Fruit fly (Drosophila melanogaster) whole organism, embryonic: ENCODE data around the gene DppIII.

Experiments
- Antp ChIP-seq: fragments of 200-800 bp; sonication (Bioruptor generic); optimal IDR thresholded peaks from 3 replicates; lab custom pipeline; 2016; ENCODE audit warnings: missing biosample characterization, missing genetic modification characterization
- BEAF-32 ChIP-seq: fragments of 200-800 bp; sonication (Bioruptor generic); optimal IDR thresholded peaks from 3 replicates; lab custom pipeline; 2017; ENCODE audit warnings: missing biosample characterization, missing genetic modification characterization, mild to moderate bottlenecking, moderate library complexity, missing genetic modification reagents
- CG12155 ChIP-seq: fragments of 200-800 bp; sonication (Bioruptor generic); optimal IDR thresholded peaks from 3 replicates; lab custom pipeline; 2016; ENCODE audit warnings: missing biosample characterization, missing genetic modification characterization
- CG12391 ChIP-seq: fragments of 200-800 bp; sonication (Bioruptor generic); optimal IDR thresholded peaks from 3 replicates; lab custom pipeline; 2018; ENCODE audit warnings: missing biosample characterization, mild to moderate bottlenecking, missing genetic modification characterization, moderate library complexity
- CG15479 ChIP-seq: fragments of 200-800 bp; sonication (Bioruptor generic); optimal IDR thresholded peaks from 3 replicates; lab custom pipeline; 2019; ENCODE audit warnings: missing biosample characterization, mild to moderate bottlenecking, missing genetic modification characterization, moderate library complexity
- CG17829 ChIP-seq: fragments of 200-800 bp; optimal IDR thresholded peaks from 2 replicates; lab custom pipeline; 2019; ENCODE audit warnings: missing biosample characterization, mild to moderate bottlenecking, missing genetic modification characterization, moderate library complexity
- CG2116 ChIP-seq: fragments of 200-800 bp; sonication (Bioruptor generic); optimal IDR thresholded peaks from 3 replicates; lab custom pipeline; 2018; ENCODE audit warnings: missing biosample characterization, mild to moderate bottlenecking, missing genetic modification characterization
- CG2120 ChIP-seq: fragments of 200-800 bp; sonication (Bioruptor generic); optimal IDR thresholded peaks from 3 replicates; lab custom pipeline; 2016; ENCODE audit warnings: missing biosample characterization, missing genetic modification characterization
- CG2712 ChIP-seq: fragments of 200-800 bp; optimal IDR thresholded peaks from 3 replicates; lab custom pipeline; 2019; ENCODE audit warnings: missing biosample characterization, mild to moderate bottlenecking, missing genetic modification characterization, moderate library complexity
- CG34224 ChIP-seq: fragments of 200-800 bp; sonication (Bioruptor generic); IDR thresholded peaks from 3 replicates; pipeline ENCODE4 v1.3.6; 2022; ENCODE audit warnings: missing biosample characterization, missing genetic modification characterization; ENCODE audit not compliant: partially characterized antibody
- CG3838 ChIP-seq: fragments of 200-800 bp; sonication (Bioruptor generic); optimal IDR thresholded peaks from 3 replicates; lab custom pipeline; 2016; ENCODE audit warnings: missing biosample characterization, missing genetic modification characterization
- CG4360 ChIP-seq: fragments of 200-800 bp; sonication (Bioruptor generic); IDR thresholded peaks from 2 replicates; pipeline ENCODE4 v1.3.6; 2022; ENCODE audit warnings: missing biosample characterization, missing genetic modification characterization
- CG6791 ChIP-seq: fragments of 200-800 bp; sonication (Bioruptor generic); IDR thresholded peaks from 3 replicates; pipeline ENCODE4 v1.3.6; 2022; ENCODE audit warnings: missing biosample characterization, missing genetic modification characterization; ENCODE audit not compliant: partially characterized antibody
- CG7786 ChIP-seq: fragments of 200-800 bp; sonication (Bioruptor generic); optimal IDR thresholded peaks from 2 replicates; lab custom pipeline; 2016; ENCODE audit warnings: missing biosample characterization, missing genetic modification characterization
- CG8290 ChIP-seq, 3 experiments: fragments of 200-800 bp; sonication (Bioruptor generic); optimal IDR thresholded peaks; 2 replicates each; lab custom pipeline; 2016 to 2019; ENCODE audit warnings: missing biosample characterization in 3 of 3, missing genetic modification characterization in 3 of 3, mild to moderate bottlenecking in 2 of 3, moderate library complexity in 1 of 3
- CG9797 ChIP-seq: fragments of 200-800 bp; sonication (Bioruptor generic); optimal IDR thresholded peaks from 3 replicates; lab custom pipeline; 2018; ENCODE audit warnings: missing biosample characterization, mild to moderate bottlenecking, missing genetic modification characterization
- CHES-1-like ChIP-seq: fragments of 200-800 bp; sonication (Bioruptor generic); optimal IDR thresholded peaks from 2 replicates; lab custom pipeline; 2016; ENCODE audit warnings: missing biosample characterization, missing genetic modification characterization
- Dref ChIP-seq: fragments of 200-800 bp; sonication (Bioruptor generic); IDR thresholded peaks from 2 replicates; pipeline ENCODE4 v1.3.6; 2022; ENCODE audit warnings: missing biosample characterization, missing genetic modification characterization
- Ets97D ChIP-seq: fragments of 200-800 bp; sonication (Bioruptor generic); optimal IDR thresholded peaks from 3 replicates; lab custom pipeline; 2016; ENCODE audit warnings: missing biosample characterization, missing genetic modification characterization
- GATAe ChIP-seq: fragments of 200-800 bp; sonication (Bioruptor generic); conservative IDR thresholded peaks from 2 replicates; pipeline ENCODE4 v1.3.6; 2022; ENCODE audit warnings: missing biosample characterization, missing genetic modification characterization
- HLH4C ChIP-seq: fragments of 200-800 bp; sonication (Bioruptor generic); IDR thresholded peaks from 3 replicates; pipeline ENCODE4 v1.3.6; 2022; ENCODE audit warnings: missing biosample characterization, missing genetic modification characterization; ENCODE audit not compliant: partially characterized antibody
- HmgZ ChIP-seq: fragments of 200-800 bp; sonication (Bioruptor generic); optimal IDR thresholded peaks from 2 replicates; lab custom pipeline; 2018; ENCODE audit warnings: missing biosample characterization, mild to moderate bottlenecking, missing genetic modification characterization
- MBD-R2 ChIP-seq: fragments of 200-800 bp; sonication (Bioruptor generic); IDR thresholded peaks from 2 replicates; pipeline ENCODE4 v1.3.6; 2022; ENCODE audit warnings: missing biosample characterization, missing genetic modification characterization
- Ravus ChIP-seq: fragments of 200-800 bp; sonication (Bioruptor generic); IDR thresholded peaks from 2 replicates; pipeline ENCODE4 v1.3.6; 2022; ENCODE audit warnings: missing biosample characterization, missing genetic modification characterization
- Vsx1 ChIP-seq: fragments of 200-800 bp; sonication (Bioruptor generic); optimal IDR thresholded peaks from 2 replicates; lab custom pipeline; 2017; ENCODE audit warnings: missing biosample characterization, mild to moderate bottlenecking, missing genetic modification characterization, missing genetic modification reagents
- ato ChIP-seq: fragments of 200-800 bp; sonication (Bioruptor generic); IDR thresholded peaks from 2 replicates; pipeline ENCODE4 v1.3.6; 2022; ENCODE audit warnings: missing biosample characterization, missing genetic modification characterization; ENCODE audit not compliant: partially characterized antibody
- cg ChIP-seq: fragments of 200-800 bp; sonication (Bioruptor generic); optimal IDR thresholded peaks from 3 replicates; lab custom pipeline; 2019; ENCODE audit warnings: missing biosample characterization, mild to moderate bottlenecking, missing genetic modification characterization, moderate library complexity
- emc ChIP-seq: fragments of 200-800 bp; sonication (Bioruptor generic); optimal IDR thresholded peaks from 2 replicates; lab custom pipeline; 2016; ENCODE audit warnings: missing biosample characterization, missing genetic modification characterization
- esg ChIP-seq: fragments of 200-800 bp; sonication (Bioruptor generic); conservative IDR thresholded peaks from 2 replicates; pipeline ENCODE4 v1.3.6; 2022; ENCODE audit warnings: missing biosample characterization, missing genetic modification characterization
- fd102C ChIP-seq: fragments of 200-800 bp; sonication (Bioruptor generic); optimal IDR thresholded peaks from 2 replicates; lab custom pipeline; 2018; ENCODE audit warnings: missing biosample characterization, mild to moderate bottlenecking, missing genetic modification characterization, moderate library complexity
- gfzf ChIP-seq: fragments of 200-800 bp; sonication (Bioruptor generic); optimal IDR thresholded peaks from 2 replicates; lab custom pipeline; 2016; ENCODE audit warnings: missing biosample characterization, mild to moderate bottlenecking, missing genetic modification characterization, moderate library complexity
- grau ChIP-seq: fragments of 200-800 bp; optimal IDR thresholded peaks from 3 replicates; lab custom pipeline; 2019; ENCODE audit warnings: missing biosample characterization, mild to moderate bottlenecking, missing genetic modification characterization, moderate library complexity
- hbn ChIP-seq: fragments of 200-800 bp; sonication (Bioruptor generic); IDR thresholded peaks from 2 replicates; pipeline ENCODE4 v1.3.6; 2022; ENCODE audit warnings: missing biosample characterization, missing genetic modification characterization; ENCODE audit not compliant: partially characterized antibody
- ind ChIP-seq: fragments of 200-800 bp; sonication (Bioruptor generic); optimal IDR thresholded peaks from 3 replicates; lab custom pipeline; 2016; ENCODE audit warnings: missing biosample characterization, missing genetic modification characterization
- kah ChIP-seq: fragments of 200-800 bp; sonication (Bioruptor generic); optimal IDR thresholded peaks from 2 replicates; lab custom pipeline; 2018; ENCODE audit warnings: missing biosample characterization, mild to moderate bottlenecking, missing genetic modification characterization
- lab ChIP-seq: fragments of 200-800 bp; sonication (Bioruptor generic); optimal IDR thresholded peaks from 3 replicates; lab custom pipeline; 2017; ENCODE audit warnings: missing biosample characterization, missing genetic modification characterization, mild to moderate bottlenecking, moderate library complexity, missing genetic modification reagents
- maf-S ChIP-seq: fragments of 200-800 bp; sonication (Bioruptor generic); optimal IDR thresholded peaks from 2 replicates; lab custom pipeline; 2016; ENCODE audit warnings: missing biosample characterization, missing genetic modification characterization
- mirr ChIP-seq: fragments of 200-800 bp; sonication (Bioruptor generic); optimal IDR thresholded peaks from 3 replicates; lab custom pipeline; 2018; ENCODE audit warnings: missing biosample characterization, mild to moderate bottlenecking, missing genetic modification characterization
- odd ChIP-seq: fragments of 200-800 bp; sonication (Bioruptor generic); optimal IDR thresholded peaks from 2 replicates; lab custom pipeline; 2017; ENCODE audit warnings: missing biosample characterization, mild to moderate bottlenecking, missing genetic modification characterization
- pzg ChIP-seq: fragments of 200-800 bp; sonication (Bioruptor generic); optimal IDR thresholded peaks from 3 replicates; lab custom pipeline; 2018; ENCODE audit warnings: missing biosample characterization, mild to moderate bottlenecking, missing genetic modification characterization, moderate library complexity
- rib ChIP-seq: fragments of 200-800 bp; sonication (Bioruptor generic); IDR thresholded peaks from 2 replicates; pipeline ENCODE4 v1.3.6; 2022; ENCODE audit warnings: missing biosample characterization, missing genetic modification characterization
- run ChIP-seq: fragments of 200-800 bp; sonication (Bioruptor generic); optimal IDR thresholded peaks from 3 replicates; lab custom pipeline; 2018; ENCODE audit warnings: missing biosample characterization, mild to moderate bottlenecking, missing genetic modification characterization
- schlank ChIP-seq: fragments of 200-800 bp; sonication (Bioruptor generic); optimal IDR thresholded peaks from 2 replicates; lab custom pipeline; 2018; ENCODE audit warnings: missing biosample characterization, mild to moderate bottlenecking, missing genetic modification characterization
- sna ChIP-seq: fragments of 200-800 bp; sonication (Bioruptor generic); IDR thresholded peaks from 2 replicates; pipeline ENCODE4 v1.3.6; 2022; ENCODE audit warnings: missing biosample characterization, missing genetic modification characterization; ENCODE audit not compliant: partially characterized antibody
- tna ChIP-seq: fragments of 200-800 bp; sonication (Bioruptor generic); IDR thresholded peaks from 2 replicates; pipeline ENCODE4 v1.3.6; 2022; ENCODE audit warnings: missing biosample characterization, missing genetic modification characterization; ENCODE audit not compliant: partially characterized antibody
- wek ChIP-seq: fragments of 200-800 bp; sonication (Bioruptor generic); optimal IDR thresholded peaks from 3 replicates; lab custom pipeline; 2018; ENCODE audit warnings: missing biosample characterization, mild to moderate bottlenecking, missing genetic modification characterization, moderate library complexity
- zen ChIP-seq: fragments of 200-800 bp; sonication (Bioruptor generic); optimal IDR thresholded peaks from 3 replicates; lab custom pipeline; 2018; ENCODE audit warnings: missing biosample characterization, mild to moderate bottlenecking, missing genetic modification characterization, moderate library complexity
- zfh1 ChIP-seq: fragments of 200-800 bp; sonication (Bioruptor generic); IDR thresholded peaks from 3 replicates; pipeline ENCODE4 v1.3.6; 2022; ENCODE audit warnings: missing biosample characterization, missing genetic modification characterization

The DppIII gene

dm6 chr3R:8356626-8357290, 12.6 kb downstream of the DppIII start, which contains the start of gene stck (continued):
- TF ChIP-seq mirr (GFP tag; lab: Kevin White, UChicago), result peak; percentile 97
- TF ChIP-seq Vsx1 (GFP tag; lab: Kevin White, UChicago), result peak; percentile 8
- peak; percentile 11 for TF ChIP-seq wek (GFP tag; lab: Kevin White, UChicago)
- TF ChIP-seq CG4360 (GFP tag; lab: Robert Waterston, UW), result peak; percentile 59; the same call in 1 of the 2 replicates
- TF ChIP-seq CG8290 (GFP tag; optimal IDR thresholded peaks at IDR 0.05; lab: Kevin White, UChicago), result no peak
- TF ChIP-seq CG8290 (tag; optimal IDR thresholded peaks at IDR 0.05; lab: Kevin White, UChicago), result peak in 1 of 2 experiments; percentile 27
- TF ChIP-seq grau, result no peak
- TF ChIP-seq pzg (GFP tag; lab: Kevin White, UChicago), result peak; percentile 90
- TF ChIP-seq CG7786 (GFP tag; lab: Kevin White, UChicago), result peak; percentile 5
- TF ChIP-seq CG17829 (tag; lab: Kevin White, UChicago), result no peak
- no peak for TF ChIP-seq Antp (GFP tag; lab: Kevin White, UChicago)
- TF ChIP-seq CG9797 (GFP tag; lab: Kevin White, UChicago), result peak; percentile 78
- peak; percentile 7 for TF ChIP-seq CG2712
- peak; percentile 87 for TF ChIP-seq CG2116 (GFP tag; lab: Kevin White, UChicago)
- TF ChIP-seq CG12391 (tag; lab: Kevin White, UChicago), result peak; percentile 8
- TF ChIP-seq odd (GFP tag; lab: Kevin White, UChicago), result no peak
- TF ChIP-seq fd102C (GFP tag; lab: Kevin White, UChicago), result no peak
- TF ChIP-seq tna (GFP tag; lab: Robert Waterston, UW), result peak; percentile 70
- TF ChIP-seq hbn (GFP tag; lab: Robert Waterston, UW), result 0 out of 2 replicates have a peak, but pooled peaks have one; percentile 45
- TF ChIP-seq cg (GFP tag; lab: Kevin White, UChicago), result no peak
- TF ChIP-seq CG6791 (GFP tag; lab: Robert Waterston, UW), result peak; percentile 61; the same call in 2 of the 3 replicates
- TF ChIP-seq CG34224, result peak; percentile 61
- no peak for TF ChIP-seq rib (GFP tag; lab: Robert Waterston, UW)
- TF ChIP-seq CG12155 (GFP tag; lab: Kevin White, UChicago), result no peak
- TF ChIP-seq ind, result no peak
- no peak for TF ChIP-seq maf-S (GFP tag; lab: Kevin White, UChicago)
- no peak for TF ChIP-seq kah (GFP tag; lab: Kevin White, UChicago)
- no peak for TF ChIP-seq sna (GFP tag; lab: Robert Waterston, UW)
- TF ChIP-seq lab (GFP tag; lab: Kevin White, UChicago), result peak; percentile 62
- peak; percentile 14 for TF ChIP-seq zen (tag; lab: Kevin White, UChicago)
- TF ChIP-seq run, result no peak
- peak; percentile 14 for TF ChIP-seq HmgZ (tag; lab: Kevin White, UChicago)
- TF ChIP-seq zfh1, result no peak
- peak; percentile 51; the same call in 1 of the 2 replicates for TF ChIP-seq GATAe (GFP tag; lab: Robert Waterston, UW)
- peak; percentile 30 for TF ChIP-seq CG2120 (GFP tag; lab: Kevin White, UChicago)
- TF ChIP-seq BEAF-32 (GFP tag; lab: Kevin White, UChicago), result peak; percentile 81
- TF ChIP-seq ato (GFP tag; lab: Robert Waterston, UW), result peak; percentile 69
- TF ChIP-seq CG15479 (GFP tag; lab: Kevin White, UChicago), result no peak
- peak; percentile 94 for TF ChIP-seq gfzf (GFP tag; lab: Kevin White, UChicago)
- no peak for TF ChIP-seq emc (GFP tag; lab: Kevin White, UChicago)
- TF ChIP-seq HLH4C, result peak; percentile 76
- TF ChIP-seq Ets97D, result peak; percentile 70
- TF ChIP-seq MBD-R2 (GFP tag; lab: Robert Waterston, UW), result 0 out of 2 replicates have a peak, but pooled peaks have one; percentile 19
- TF ChIP-seq CHES-1-like (GFP tag; lab: Kevin White, UChicago), result no peak
- TF ChIP-seq schlank (tag; lab: Kevin White, UChicago), result peak; percentile 25
- TF ChIP-seq Dref, result peak; percentile 98
- no peak for TF ChIP-seq Ravus (GFP tag; lab: Robert Waterston, UW)
- no peak for TF ChIP-seq CG3838 (GFP tag; lab: Kevin White, UChicago)
- no peak for TF ChIP-seq esg (GFP tag; lab: Robert Waterston, UW)
